Worm (Caenorhabditis elegans) whole organism, L4/young adult: Measurements from ENCODE around the gene dex-1.

Experiments used
- W03F9.2 ChIP-seq: fragments of 150-350 bp; optimal IDR thresholded peaks from 2 replicates; lab custom pipeline; 2014; ENCODE audit warnings: missing biosample characterization, missing genetic modification characterization
- dao-5 ChIP-seq: sonication (generic microtip); optimal IDR thresholded peaks from 2 replicates; lab custom pipeline; 2016; ENCODE audit warnings: missing genotype, missing genetic modification characterization, moderate library complexity, missing compliant biosample characterization
- him-1 ChIP-seq: sonication (generic microtip); optimal IDR thresholded peaks from 2 replicates; lab custom pipeline; 2016; ENCODE audit warnings: missing genotype, missing genetic modification reagents, missing genetic modification characterization, missing compliant biosample characterization

The dex-1 gene

DNA sequence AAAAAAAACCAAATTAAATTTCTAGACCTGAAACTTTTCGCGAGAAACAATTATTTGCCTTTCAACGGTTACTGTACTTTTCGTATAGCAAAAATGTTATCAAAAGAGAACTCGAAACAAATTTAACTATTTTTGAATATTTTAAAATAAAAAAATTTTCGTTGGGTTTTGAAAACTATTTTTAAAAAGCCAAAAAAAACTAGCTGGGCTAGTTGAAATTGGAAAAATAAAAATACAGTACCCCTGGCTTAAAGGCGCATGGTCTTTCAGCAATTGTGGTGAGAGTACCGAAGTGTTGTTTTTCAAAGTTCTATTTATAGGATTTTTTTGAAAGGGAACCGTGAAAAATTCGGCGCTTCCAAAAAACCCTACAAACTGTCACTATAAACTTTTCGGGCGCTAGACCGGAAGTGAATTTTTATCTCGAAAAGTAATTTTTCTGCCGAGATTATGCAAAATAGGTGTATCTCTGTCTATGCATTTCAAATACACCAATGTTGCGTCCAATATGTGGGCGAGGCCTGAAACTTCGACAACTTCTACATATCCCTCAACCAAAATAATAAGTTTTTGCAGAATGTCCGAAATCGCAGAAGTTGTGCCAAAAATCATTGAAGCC lies 17.9 kb downstream of the dex-1 start, which contains the start of gene D1044.1:
D1044.1 (plus strand) TSS at position 569 of the 619 bp plus-strand sequence.
- TF ChIP-seq dao-5 (no peak), W03F9.2 (tag; lab: Kevin White, UChicago) (no peak), him-1 (no peak)

DNA sequence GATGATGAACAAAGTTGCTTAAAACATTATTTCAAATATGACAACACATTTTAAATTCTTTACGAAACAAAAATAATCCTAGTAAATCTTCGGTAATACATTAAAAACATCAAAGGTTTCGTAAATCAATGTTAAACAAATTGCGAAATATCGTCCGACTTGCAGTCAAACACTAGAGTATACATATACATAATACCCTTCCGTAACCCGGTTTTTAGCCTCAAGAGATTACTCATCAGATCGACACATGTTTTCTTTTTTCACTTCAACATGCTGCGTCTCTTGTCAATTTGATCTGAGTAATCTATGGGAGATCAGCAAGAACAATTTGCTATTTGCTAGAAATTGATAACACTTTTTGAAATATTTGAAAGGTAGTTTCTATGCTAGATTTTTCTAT lies 20.4 kb downstream of the dex-1 start:
- TF ChIP-seq dao-5 (no peak), him-1 (no peak), W03F9.2 (tag; lab: Kevin White, UChicago) (no peak)

DNA sequence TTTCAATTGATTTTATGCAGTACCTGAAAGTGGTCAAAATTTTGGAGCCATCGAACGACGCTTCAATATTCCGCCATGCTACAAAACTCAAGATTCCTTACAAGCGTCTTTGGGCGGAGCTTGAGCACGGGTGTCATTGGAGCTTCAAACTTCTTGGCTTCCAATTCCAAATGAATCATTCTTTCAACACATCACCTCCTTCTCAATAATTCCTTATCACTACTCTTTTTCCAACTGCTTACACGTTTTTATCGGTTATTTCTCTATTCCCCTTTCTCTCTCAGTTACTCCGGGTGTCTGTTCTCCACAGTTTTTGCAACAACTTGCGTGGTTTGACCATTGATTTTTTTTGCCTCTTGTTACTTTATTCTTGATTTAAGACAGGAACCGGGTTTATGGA lies 20.8 kb downstream of the dex-1 start, which contains the start of gene F09F7.5:
F09F7.5 (plus strand) TSS at position 258 of the 400 bp plus-strand sequence.
- no peak for TF ChIP-seq him-1
- TF ChIP-seq W03F9.2 (tag; lab: Kevin White, UChicago): no peak
- no peak for TF ChIP-seq dao-5

DNA sequence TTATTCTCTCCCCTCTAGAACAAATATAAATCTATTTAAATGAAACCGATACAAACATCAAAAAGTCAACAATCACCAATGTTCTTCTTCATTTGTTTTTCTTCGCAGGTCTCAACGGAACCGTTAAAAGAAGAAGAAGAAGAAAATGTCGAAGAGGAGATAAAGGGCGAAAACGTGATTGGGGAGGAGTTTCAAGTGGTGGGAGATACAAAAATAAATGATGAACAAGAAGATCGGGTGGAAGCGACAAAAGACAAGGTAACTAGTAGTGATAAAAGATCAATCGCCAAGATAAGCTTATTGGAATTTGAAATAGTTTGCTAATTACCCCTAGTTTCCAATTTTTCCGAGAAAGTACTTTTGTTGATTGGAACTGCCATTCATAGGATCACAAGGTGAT lies 24.3 kb downstream of the dex-1 start:
- TF ChIP-seq dao-5 (no peak), him-1 (no peak), W03F9.2 (tag; lab: Kevin White, UChicago) (no peak)

DNA sequence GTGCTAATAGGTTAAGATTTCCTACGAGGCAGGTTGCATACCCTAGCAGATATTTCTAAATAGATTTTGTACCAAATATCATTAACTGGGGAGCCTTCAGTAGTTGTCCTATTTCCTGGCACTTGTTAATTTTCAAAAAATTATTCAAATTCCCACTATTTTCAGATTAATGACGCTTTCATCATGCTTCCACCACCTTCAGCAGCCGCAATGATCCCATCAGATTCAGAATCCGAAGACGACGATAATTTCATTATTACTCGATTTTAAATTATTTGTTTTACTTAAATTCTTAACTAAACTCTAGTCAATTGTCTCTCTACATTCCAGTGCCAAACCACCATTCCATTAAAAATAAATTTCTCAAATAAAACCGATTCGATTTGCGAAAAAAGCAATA lies 24.9 kb downstream of the dex-1 start:
- TF ChIP-seq him-1 (no peak), W03F9.2 (tag; lab: Kevin White, UChicago) (no peak), dao-5 (no peak)

DNA sequence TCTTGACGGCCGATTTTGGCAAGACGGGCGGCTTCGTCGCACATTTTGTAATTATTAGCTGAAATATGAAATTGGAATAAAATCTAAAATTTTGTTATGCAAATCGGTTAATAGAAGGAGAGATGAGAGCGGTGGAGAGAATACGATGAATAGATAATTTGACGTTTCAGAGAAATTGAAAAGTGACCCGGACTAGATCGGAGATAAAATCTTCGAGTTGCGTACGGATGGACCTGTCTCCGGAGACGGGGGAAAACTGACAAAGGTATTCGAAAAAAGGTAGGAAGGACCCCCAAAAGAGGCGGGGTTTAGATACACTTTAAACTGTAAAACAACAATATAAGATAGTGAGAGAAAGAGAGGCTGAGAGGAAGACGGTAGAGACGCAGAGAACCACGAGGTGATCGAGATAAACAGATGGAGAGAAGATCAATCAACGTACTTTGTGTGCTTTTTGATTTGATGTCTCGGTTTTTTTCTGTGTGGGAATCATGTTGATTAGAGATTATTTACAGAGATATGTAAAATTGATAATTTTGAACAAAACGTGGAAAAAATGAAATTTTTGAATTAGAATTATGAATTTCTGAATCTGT lies 26.3 kb downstream of the dex-1 start, which contains the start of gene F09F7.6:
F09F7.6 (minus strand) TSS at position 64 of the 596 bp plus-strand sequence.
- TF ChIP-seq dao-5 (no peak), W03F9.2 (tag; lab: Kevin White, UChicago) (peak; percentile 25)

DNA sequence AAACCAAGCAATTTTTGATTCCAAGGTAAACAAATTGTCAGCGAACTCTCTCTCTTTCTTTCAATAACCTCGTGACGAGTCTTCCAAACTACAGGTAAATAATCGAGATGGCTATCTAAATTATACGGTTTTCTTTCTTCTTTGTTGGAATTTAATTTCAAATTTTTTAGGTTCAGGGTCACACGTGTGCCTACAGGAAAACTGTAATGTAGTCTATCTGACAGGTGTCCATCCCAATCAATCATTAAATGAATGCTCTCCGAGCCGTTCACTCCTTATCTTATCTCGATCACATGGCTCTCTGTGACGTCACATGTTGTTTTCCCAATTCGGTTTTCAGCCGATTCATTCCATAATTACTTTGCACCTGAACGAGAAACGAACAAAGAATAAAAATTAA lies 27.2 kb downstream of the dex-1 start:
- TF ChIP-seq W03F9.2 (tag; lab: Kevin White, UChicago) (no peak), dao-5 (no peak), him-1 (no peak)

DNA sequence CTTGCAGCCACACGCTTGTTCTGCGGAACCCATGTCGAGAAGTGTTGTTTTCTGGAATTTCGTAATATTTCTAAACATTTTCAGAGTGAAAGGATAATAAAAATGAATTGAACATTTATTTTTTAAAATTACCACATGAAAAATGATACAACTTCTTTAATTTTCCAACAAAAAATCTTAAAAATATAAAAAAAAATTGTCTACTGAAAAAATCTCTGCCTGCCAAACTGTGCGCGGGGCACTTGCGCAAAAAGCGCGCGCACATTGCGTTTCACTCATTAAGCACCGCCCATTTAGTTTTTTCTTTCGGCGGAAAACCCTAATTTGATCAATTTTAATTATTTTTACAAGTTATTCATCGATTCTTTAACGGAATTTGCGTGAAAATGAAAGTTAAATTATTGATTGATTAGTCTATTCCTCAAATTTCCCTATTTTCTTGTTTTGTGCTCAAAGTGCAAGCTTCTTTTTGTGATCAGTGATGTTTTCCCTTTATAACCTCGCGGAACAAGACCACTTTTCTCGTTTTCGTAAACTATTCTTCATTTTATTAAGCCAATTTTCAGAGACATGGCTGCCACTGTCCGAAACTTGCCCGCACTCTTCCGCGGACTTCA lies 29.1 kb downstream of the dex-1 start, which contains the start of the genes nmad-1 and hach-1:
nmad-1 (minus strand) TSS at position 51 of the 617 bp plus-strand sequence.
hach-1 (plus strand) TSS at position 567 of the 617 bp plus-strand sequence.
- TF ChIP-seq dao-5 (peak; percentile 11), him-1 (no peak), W03F9.2 (tag; lab: Kevin White, UChicago) (peak; percentile 95)

DNA sequence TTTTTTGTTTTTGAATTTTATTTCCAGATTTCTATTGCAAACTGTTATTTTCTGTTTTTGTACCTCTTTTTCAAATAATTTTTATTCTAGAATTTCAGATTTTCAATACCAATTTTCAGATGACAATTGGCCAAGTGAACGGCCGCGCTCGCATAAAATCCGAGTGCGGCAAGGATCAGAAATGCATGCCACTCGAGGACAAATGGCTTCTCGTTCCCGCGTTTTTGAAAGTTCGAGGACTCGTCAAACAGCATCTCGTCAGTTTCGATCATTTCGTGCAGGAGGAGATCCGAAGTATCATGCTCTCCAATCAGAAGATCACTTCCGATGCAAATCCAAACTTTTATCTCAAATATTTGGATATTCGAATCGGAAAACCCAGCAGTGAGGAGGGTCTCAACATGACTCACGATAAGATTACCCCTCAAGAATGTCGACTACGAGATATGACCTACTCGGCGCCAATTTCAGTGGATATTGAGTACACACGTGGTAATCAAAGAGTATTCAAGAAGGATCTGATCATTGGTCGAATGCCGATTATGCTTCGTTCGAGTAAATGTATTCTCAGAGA lies 31.4 kb downstream of the dex-1 start, which contains the start of gene rpc-2:
rpc-2 (plus strand) TSS at position 120 of the 574 bp plus-strand sequence.
- no peak for TF ChIP-seq him-1
- no peak for TF ChIP-seq W03F9.2 (tag; lab: Kevin White, UChicago)
- no peak for TF ChIP-seq dao-5

DNA sequence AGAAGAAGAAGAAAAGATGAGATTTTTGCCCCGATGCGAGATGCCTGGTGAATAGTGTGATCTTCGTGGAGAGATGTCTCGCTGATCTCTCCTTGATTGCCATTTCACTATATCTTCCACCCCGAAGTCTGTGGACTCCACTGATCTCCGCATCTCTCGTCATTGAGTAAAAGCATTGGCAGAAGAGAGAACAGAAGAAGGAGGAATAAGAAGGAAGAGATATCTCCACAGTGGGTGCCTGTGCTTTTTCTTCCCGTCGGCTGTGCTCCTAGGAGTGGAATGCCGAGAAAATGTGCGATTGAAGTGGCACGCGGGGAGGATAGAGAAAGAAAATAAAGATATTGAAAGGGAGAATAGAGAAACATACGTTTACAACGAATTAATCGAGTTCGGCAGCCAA lies 37.8 kb downstream of the dex-1 start:
- TF ChIP-seq dao-5 (no peak), him-1 (no peak), W03F9.2 (tag; lab: Kevin White, UChicago) (no peak)

DNA sequence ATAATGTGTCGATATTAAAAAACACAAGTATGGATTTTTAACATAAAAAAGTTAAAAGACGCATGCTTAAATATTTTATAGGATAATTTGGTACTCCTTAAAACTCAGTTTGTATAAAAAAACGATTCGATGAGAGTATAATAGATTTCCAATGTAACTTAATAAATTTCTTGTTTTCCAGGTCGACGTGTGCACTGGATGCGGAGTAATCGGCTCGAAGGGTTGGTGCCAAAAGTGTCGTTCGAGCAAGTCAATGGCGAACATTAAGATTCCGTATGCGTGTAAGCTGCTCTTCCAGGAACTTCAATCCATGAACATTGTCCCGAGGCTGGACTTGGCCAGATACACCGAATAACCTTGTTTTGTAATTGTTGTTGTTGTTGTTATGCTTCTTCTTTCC lies 38.4 kb downstream of the dex-1 start:
- no peak for TF ChIP-seq him-1
- TF ChIP-seq dao-5: no peak
- no peak for TF ChIP-seq W03F9.2 (tag; lab: Kevin White, UChicago)

DNA sequence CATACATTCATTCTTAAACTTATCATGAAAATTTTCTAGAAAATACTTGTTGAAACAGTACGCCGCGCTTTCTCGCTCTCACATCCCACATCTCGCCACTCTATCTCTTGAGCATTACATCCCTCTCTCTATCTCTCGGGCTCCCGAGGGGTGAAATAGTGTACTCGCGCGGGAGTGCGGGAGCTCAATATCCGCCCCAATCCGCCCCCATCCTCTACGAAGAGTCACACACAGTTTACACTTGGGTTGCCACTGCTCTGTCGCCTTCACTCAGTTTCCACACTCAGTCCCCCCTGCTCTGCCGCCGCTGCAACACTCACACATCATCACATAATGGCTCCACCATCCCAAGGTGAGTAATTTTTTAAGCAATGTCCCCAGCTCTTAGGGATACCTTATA lies 38.9 kb downstream of the dex-1 start, which contains the start of gene mlc-3:
mlc-3 (plus strand) TSS at position 227 of the 400 bp plus-strand sequence.
- TF ChIP-seq dao-5 (no peak), him-1 (no peak), W03F9.2 (tag; lab: Kevin White, UChicago) (no peak)

DNA sequence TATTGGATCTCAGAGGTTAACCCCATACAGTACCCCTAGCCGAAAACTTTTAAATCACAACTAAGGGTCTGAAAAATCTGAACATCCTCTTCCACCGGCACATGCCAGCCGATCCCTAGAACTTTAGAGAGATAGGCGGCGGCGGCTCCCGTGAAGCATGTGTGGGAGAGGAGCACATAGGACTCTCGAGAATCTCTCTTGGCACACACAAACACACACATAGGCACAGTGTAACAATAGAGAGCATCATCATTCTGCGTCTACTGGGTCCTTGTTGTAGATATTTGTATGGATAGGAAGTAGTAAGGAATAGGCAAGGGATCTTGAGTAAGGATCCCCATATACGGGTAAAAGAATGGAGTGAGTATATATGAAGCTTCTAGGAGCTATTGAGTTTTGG lies 39.8 kb downstream of the dex-1 start:
- TF ChIP-seq dao-5 (no peak), W03F9.2 (tag; lab: Kevin White, UChicago) (no peak), him-1 (no peak)

DNA sequence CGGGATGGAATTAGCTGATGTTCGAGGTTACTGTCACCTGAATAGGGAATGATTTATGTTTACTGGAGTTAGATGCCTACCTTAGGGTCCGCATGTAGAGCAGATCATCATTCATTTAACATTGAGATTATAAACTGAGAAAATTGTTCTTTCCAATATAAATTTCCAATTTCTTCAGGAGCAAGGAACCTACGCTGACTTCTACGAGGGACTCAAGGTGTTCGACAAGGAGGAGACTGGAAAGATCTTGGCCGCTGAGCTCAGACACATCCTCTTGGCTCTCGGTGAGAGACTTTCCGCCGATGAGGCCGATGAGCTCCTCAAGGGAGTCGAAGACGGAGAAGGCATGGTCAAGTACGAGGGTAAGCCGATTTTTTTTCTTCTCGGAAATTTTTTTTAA lies 40.6 kb downstream of the dex-1 start:
- no peak for TF ChIP-seq dao-5
- TF ChIP-seq him-1: no peak
- no peak for TF ChIP-seq W03F9.2 (tag; lab: Kevin White, UChicago)
